Fruit fly (Drosophila melanogaster) S2 (cell line): ENCODE results near the gene CG15534.

Experiments used
- CG8478 ChIP-seq: fragments of >200 bp; optimal IDR thresholded peaks from 2 replicates; lab custom pipeline; 2018
- CTCF ChIP-seq, 2 experiments: fragments of >200 bp; optimal IDR thresholded peaks; 2 replicates each; lab custom pipeline; 2018

Gene CG15534

dm6 chr3R:30419216-30419615 is 12.6 kb upstream of the CG15534 start:
- TF ChIP-seq CTCF (optimal IDR thresholded peaks at IDR 0.05; lab: Kevin White, UChicago) (no peak), CG8478 (lab: Kevin White, UChicago) (no peak)

- TF ChIP-seq CTCF (optimal IDR thresholded peaks at IDR 0.05; lab: Kevin White, UChicago) (no peak), CG8478 (lab: Kevin White, UChicago) (no peak)
Observed at dm6 chr3R:30422871-30423270, 9.0 kb upstream of the CG15534 start, which contains the start of the genes CG2217 and CG42740. Gene CG2217, minus strand, starts transcription at chr3R:30422971. Gene CG42740, minus strand, starts transcription at chr3R:30422971.

dm6 chr3R:30423695-30424094 is 8.2 kb upstream of the CG15534 start, which contains the start of the genes CG15535 and mRpS18C:
Gene CG15535, minus strand, starts transcription at chr3R:30423929.
Gene mRpS18C, plus strand, starts transcription at chr3R:30423974.
- TF ChIP-seq CG8478 (lab: Kevin White, UChicago) (no peak), CTCF (optimal IDR thresholded peaks at IDR 0.05; lab: Kevin White, UChicago) (peak in 1 of 2 experiments; percentile 42)

- TF ChIP-seq CG8478 (lab: Kevin White, UChicago): no peak
- peak; percentile 82 to 90 for TF ChIP-seq CTCF (optimal IDR thresholded peaks at IDR 0.05; lab: Kevin White, UChicago)
Observed at dm6 chr3R:30424993-30425392, 6.9 kb upstream of the CG15534 start, which contains the start of gene CG15536. Gene CG15536, minus strand, starts transcription at chr3R:30425162.

dm6 chr3R:30425622-30426021 is 6.2 kb upstream of the CG15534 start:
- no peak for TF ChIP-seq CTCF (optimal IDR thresholded peaks at IDR 0.05; lab: Kevin White, UChicago)
- no peak for TF ChIP-seq CG8478 (lab: Kevin White, UChicago)

dm6 chr3R:30426626-30427025 is 5.2 kb upstream of the CG15534 start:
- TF ChIP-seq CTCF (optimal IDR thresholded peaks at IDR 0.05; lab: Kevin White, UChicago): no peak
- TF ChIP-seq CG8478 (lab: Kevin White, UChicago): no peak

- TF ChIP-seq CG8478 (lab: Kevin White, UChicago): no peak
- peak; percentile 1 to 44 for TF ChIP-seq CTCF (optimal IDR thresholded peaks at IDR 0.05; lab: Kevin White, UChicago)
Observed at dm6 chr3R:30427805-30428359, 4.0 kb upstream of the CG15534 start, which contains the start of gene CG2218. Gene CG2218, minus strand, starts transcription at chr3R:30428276.

dm6 chr3R:30428459-30428858 is 3.4 kb upstream of the CG15534 start, which contains the start of gene CG15533:
Gene CG15533, plus strand, starts transcription at chr3R:30428820.
- no peak for TF ChIP-seq CTCF (optimal IDR thresholded peaks at IDR 0.05; lab: Kevin White, UChicago)

- no peak for TF ChIP-seq CG8478 (lab: Kevin White, UChicago)
- TF ChIP-seq CTCF (optimal IDR thresholded peaks at IDR 0.05; lab: Kevin White, UChicago): no peak
Observed at dm6 chr3R:30443549-30444133, 11.8 kb downstream of the CG15534 start, which contains the start of gene CG15537. Gene CG15537, minus strand, starts transcription at chr3R:30443599.

- TF ChIP-seq CG8478 (lab: Kevin White, UChicago) (no peak), CTCF (optimal IDR thresholded peaks at IDR 0.05; lab: Kevin White, UChicago) (no peak)
Observed at dm6 chr3R:30444946-30445345, 13.1 kb downstream of the CG15534 start, which contains the start of gene Osi23. Gene Osi23, minus strand, starts transcription at chr3R:30445046.

dm6 chr3R:30449446-30449845 is 17.6 kb downstream of the CG15534 start:
- TF ChIP-seq CTCF (optimal IDR thresholded peaks at IDR 0.05; lab: Kevin White, UChicago) (no peak), CG8478 (lab: Kevin White, UChicago) (no peak)

- no peak for TF ChIP-seq CTCF (optimal IDR thresholded peaks at IDR 0.05; lab: Kevin White, UChicago)
- TF ChIP-seq CG8478 (lab: Kevin White, UChicago): no peak
Observed at dm6 chr3R:30450224-30450623, 18.4 kb downstream of the CG15534 start.

dm6 chr3R:30450690-30451343 is 19.0 kb downstream of the CG15534 start:
- TF ChIP-seq CTCF (optimal IDR thresholded peaks at IDR 0.05; lab: Kevin White, UChicago): no peak
- TF ChIP-seq CG8478 (lab: Kevin White, UChicago): no peak

- TF ChIP-seq CTCF (optimal IDR thresholded peaks at IDR 0.05; lab: Kevin White, UChicago) (no peak), CG8478 (lab: Kevin White, UChicago) (no peak)
Observed at dm6 chr3R:30453236-30453635, 21.4 kb downstream of the CG15534 start.

- TF ChIP-seq CTCF (optimal IDR thresholded peaks at IDR 0.05; lab: Kevin White, UChicago) (no peak), CG8478 (lab: Kevin White, UChicago) (no peak)
Observed at dm6 chr3R:30454442-30454841, 22.6 kb downstream of the CG15534 start.
